Worm (Caenorhabditis elegans): ENCODE data around the gene sco-1.

DNA sequence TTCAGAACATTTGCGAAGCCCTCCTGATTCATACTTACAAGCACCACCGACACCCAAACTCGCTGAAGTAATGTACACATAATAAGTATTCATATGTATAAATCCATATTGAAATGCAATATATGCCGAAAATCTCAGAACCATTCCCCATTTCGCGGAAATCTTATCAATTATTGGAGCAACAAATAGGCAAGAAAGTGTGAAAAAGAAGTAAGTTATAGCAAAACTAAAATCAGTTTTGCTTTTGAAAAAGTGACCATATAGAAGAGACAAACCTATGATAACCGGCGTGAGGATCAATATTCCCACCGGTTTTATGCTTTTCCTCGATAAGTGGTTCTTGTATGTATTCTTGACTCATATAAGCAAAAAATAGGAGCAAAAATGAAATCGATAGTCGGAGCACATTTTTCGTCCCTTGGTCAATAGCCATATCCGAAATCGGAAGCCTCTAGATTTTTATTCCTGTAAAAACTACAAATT, 20.1 kb downstream of the sco-1 start, which contains the start of gene Y52E8A.6:
- no peak for TF ChIP-seq zag-1 (tag; optimal IDR thresholded peaks at IDR 0.05)
- TF ChIP-seq nhr-237 (tag; optimal IDR thresholded peaks at IDR 0.05) = no peak
- TF ChIP-seq ztf-4 (tag; optimal IDR thresholded peaks at IDR 0.05) = no peak
- no peak for TF ChIP-seq fkh-2 (tag; optimal IDR thresholded peaks at IDR 0.05)
- no peak for TF ChIP-seq mdl-1 (tag; optimal IDR thresholded peaks at IDR 0.05)
- TF ChIP-seq pha-4 (tag; optimal IDR thresholded peaks at IDR 0.05) = no peak
- TF ChIP-seq elt-2 (tag; optimal IDR thresholded peaks at IDR 0.05) = no peak
- TF ChIP-seq ceh-82 (tag; optimal IDR thresholded peaks at IDR 0.05) = no peak
